Worm (Caenorhabditis elegans) whole organism, midembryonic: ENCODE measurements around the gene vps-45.

ENCODE experiments used
- T22C8.4 ChIP-seq: fragments of 200-800 bp; sonication (Bioruptor generic); IDR thresholded peaks from 2 replicates; pipeline ENCODE4 v1.3.6; 2022; ENCODE audit warnings: missing genetic modification characterization, missing compliant biosample characterization
- cog-1 ChIP-seq: sonication (generic microtip); optimal IDR thresholded peaks from 2 replicates; lab custom pipeline; 2016; ENCODE audit warnings: missing genetic modification characterization, missing compliant biosample characterization
- flt-1 ChIP-seq: fragments of 200-800 bp; sonication (Bioruptor generic); IDR thresholded peaks from 2 replicates; pipeline ENCODE4 v1.3.6; 2022; ENCODE audit warnings: missing genetic modification characterization, missing compliant biosample characterization
- klf-2 ChIP-seq: fragments of 200-800 bp; sonication (Bioruptor generic); conservative IDR thresholded peaks from 2 replicates; pipeline ENCODE4 v1.3.6; 2022; ENCODE audit warnings: missing genetic modification reagents, missing genetic modification characterization, missing compliant biosample characterization
- ref-1 ChIP-seq: fragments of 200-800 bp; sonication (Bioruptor generic); conservative IDR thresholded peaks from 2 replicates; pipeline ENCODE4 v1.3.6; 2022; ENCODE audit warnings: missing genetic modification reagents, missing genetic modification characterization, missing compliant biosample characterization
- tab-1 ChIP-seq: fragments of 200-800 bp; sonication (Bioruptor generic); IDR thresholded peaks from 2 replicates; pipeline ENCODE4 v1.3.6; 2022; ENCODE audit warnings: missing genetic modification characterization, missing compliant biosample characterization
- ztf-23 ChIP-seq: fragments of 200-800 bp; sonication (Bioruptor generic); IDR thresholded peaks from 2 replicates; pipeline ENCODE4 v1.3.6; 2022; ENCODE audit warnings: missing genetic modification reagents, missing genetic modification characterization, missing compliant biosample characterization
- ztf-29 ChIP-seq: fragments of 200-800 bp; sonication (Bioruptor generic); IDR thresholded peaks from 2 replicates; pipeline ENCODE4 v1.3.6; 2022; ENCODE audit warnings: missing genetic modification reagents, missing genetic modification characterization, missing compliant biosample characterization

ce11 chrX:948783-949182 lies 25.9 kb downstream of the vps-45 start, which contains the start of gene sms-2:
- no peak for TF ChIP-seq ref-1 (GFP tag; lab: Robert Waterston, UW)
- no peak for TF ChIP-seq flt-1
- TF ChIP-seq cog-1 = no peak
- no peak for TF ChIP-seq tab-1
- TF ChIP-seq klf-2 (GFP tag; lab: Robert Waterston, UW) = no peak
- TF ChIP-seq ztf-29 (GFP tag; lab: Robert Waterston, UW) = no peak
- TF ChIP-seq T22C8.4 (GFP tag; lab: Robert Waterston, UW) = no peak
- no peak for TF ChIP-seq ztf-23 (GFP tag; lab: Robert Waterston, UW)
